Worm (Caenorhabditis elegans): ENCODE measurements around the gene Y57G11C.3.

Y57G11C.3 gene

ce11 chrIV:14769218-14769835 is 1.3 kb downstream of the Y57G11C.3 start, which contains the start of gene Y57G11C.43 (continued):
- TF ChIP-seq ama-1 (optimal IDR thresholded peaks at IDR 0.05) (no peak), ama-1 (GFP tag; optimal IDR thresholded peaks at IDR 0.05) (peak; percentile 11 to 37), F57A8.1 (GFP tag; optimal IDR thresholded peaks at IDR 0.05) (no peak), sdz-38 (tag; optimal IDR thresholded peaks at IDR 0.05) (no peak), fkh-3 (tag; optimal IDR thresholded peaks at IDR 0.05) (no peak), F57C9.4 (tag; optimal IDR thresholded peaks at IDR 0.05) (no peak), B0261.1 (tag; optimal IDR thresholded peaks at IDR 0.05) (no peak), D2030.7 (GFP tag; IDR thresholded peaks at IDR 0.05) (0 out of 2 replicates have a peak, but pooled peaks have one; percentile 31), unc-62 (GFP tag; optimal IDR thresholded peaks at IDR 0.05) (no peak)

ce11 chrIV:14770663-14771062 is 2.7 kb downstream of the Y57G11C.3 start:
- no peak for TF ChIP-seq F49E8.2 (tag; optimal IDR thresholded peaks at IDR 0.05; ENCODE audit: insufficient read depth)
- TF ChIP-seq D2030.7 (GFP tag; IDR thresholded peaks at IDR 0.05): no peak
- peak; percentile 41 for TF ChIP-seq him-1 (tag; optimal IDR thresholded peaks at IDR 0.05)
- TF ChIP-seq Y53G8AR.9 (GFP tag; conservative IDR thresholded peaks at IDR 0.05): 0 out of 2 replicates have a peak, but pooled peaks have one; percentile 34
- TF ChIP-seq T26A5.8 (tag; optimal IDR thresholded peaks at IDR 0.05): no peak
- TF ChIP-seq mxl-1 (tag; optimal IDR thresholded peaks at IDR 0.05): no peak
- no peak for TF ChIP-seq F39B2.1 (GFP tag; IDR thresholded peaks at IDR 0.05)
- TF ChIP-seq tlf-1 (GFP tag; optimal IDR thresholded peaks at IDR 0.05): no peak
- TF ChIP-seq attf-6 (GFP tag; IDR thresholded peaks at IDR 0.05): peak; percentile 77
- no peak for TF ChIP-seq ceh-79 (tag; optimal IDR thresholded peaks at IDR 0.05)
- TF ChIP-seq madf-6 (GFP tag; IDR thresholded peaks at IDR 0.05): no peak
- no peak for TF ChIP-seq F22D6.2 (tag; optimal IDR thresholded peaks at IDR 0.05)
- no peak for TF ChIP-seq atf-7 (tag; optimal IDR thresholded peaks at IDR 0.05)
- no peak for TF ChIP-seq nhr-80 (tag; optimal IDR thresholded peaks at IDR 0.05)
- no peak for TF ChIP-seq snpc-4 (GFP tag; optimal IDR thresholded peaks at IDR 0.05)
- TF ChIP-seq snpc-4 (tag; optimal IDR thresholded peaks at IDR 0.05): peak in 1 of 4 experiments; percentile 73
- TF ChIP-seq Y56A3A.18 (GFP tag; IDR thresholded peaks at IDR 0.05): no peak
- no peak for TF ChIP-seq hsf-1 (GFP tag; IDR thresholded peaks at IDR 0.05)
- no peak for TF ChIP-seq ama-1 (optimal IDR thresholded peaks at IDR 0.05)
- no peak for TF ChIP-seq ama-1 (GFP tag; optimal IDR thresholded peaks at IDR 0.05)
- no peak for TF ChIP-seq pbrm-1 (GFP tag; IDR thresholded peaks at IDR 0.05)
- no peak for TF ChIP-seq lin-40 (tag; optimal IDR thresholded peaks at IDR 0.05)

- TF ChIP-seq ceh-100 (GFP tag; IDR thresholded peaks at IDR 0.05) (no peak), somi-1 (GFP tag; optimal IDR thresholded peaks at IDR 0.05) (no peak), nhr-27 (tag; optimal IDR thresholded peaks at IDR 0.05) (no peak), Y79H2A.3 (GFP tag; conservative IDR thresholded peaks at IDR 0.05) (no peak), lin-26 (GFP tag; IDR thresholded peaks at IDR 0.05) (no peak), madf-6 (GFP tag; IDR thresholded peaks at IDR 0.05) (no peak), attf-5 (GFP tag; optimal IDR thresholded peaks at IDR 0.05) (no peak), K12H6.12 (tag; optimal IDR thresholded peaks at IDR 0.05) (no peak)
Measured at ce11 chrIV:14771325-14771724, 3.3 kb downstream of the Y57G11C.3 start, which contains the start of gene degl-1. degl-1 (minus strand) TSS chrIV:14771425.
